Worm (Caenorhabditis elegans) whole organism, early embryonic: ENCODE results near the gene H04D03.2.

ENCODE experiments used
- B0310.2 ChIP-seq: sonication (generic microtip); optimal IDR thresholded peaks from 2 replicates; lab custom pipeline; 2016; ENCODE audit warnings: mild to moderate bottlenecking, missing genetic modification characterization, missing compliant biosample characterization
- F13C5.2 ChIP-seq: sonication (generic microtip); optimal IDR thresholded peaks from 2 replicates; lab custom pipeline; 2017; ENCODE audit warnings: mild to moderate bottlenecking, missing genetic modification characterization, inconsistent platforms, missing compliant biosample characterization
- ama-1 ChIP-seq: fragments of 150-350 bp; optimal IDR thresholded peaks from 2 replicates; lab custom pipeline; 2014
- ceh-13 ChIP-seq: fragments of 200-800 bp; sonication (Bioruptor generic); optimal IDR thresholded peaks from 2 replicates; lab custom pipeline; 2018; ENCODE audit warnings: mild to moderate bottlenecking, missing genetic modification characterization, missing compliant biosample characterization
- ceh-36 ChIP-seq: sonication (generic microtip); optimal IDR thresholded peaks from 2 replicates; lab custom pipeline; 2016; ENCODE audit warnings: missing genetic modification characterization, inconsistent platforms, missing compliant biosample characterization
- flt-1 ChIP-seq: fragments of 200-800 bp; sonication (Bioruptor generic); IDR thresholded peaks from 2 replicates; pipeline ENCODE4 v1.3.6; 2022; ENCODE audit warnings: missing genetic modification characterization, missing compliant biosample characterization
- hmg-4 ChIP-seq: fragments of 200-800 bp; sonication (Bioruptor generic); optimal IDR thresholded peaks from 2 replicates; lab custom pipeline; 2018; ENCODE audit warnings: mild to moderate bottlenecking, missing genetic modification characterization, missing compliant biosample characterization
- scrt-1 ChIP-seq: fragments of 200-800 bp; sonication (Bioruptor generic); IDR thresholded peaks from 2 replicates; pipeline ENCODE4 v1.3.6; 2022; ENCODE audit warnings: missing genetic modification characterization, missing compliant biosample characterization
- sea-1 ChIP-seq: fragments of 200-800 bp; sonication (Bioruptor generic); conservative IDR thresholded peaks from 2 replicates; pipeline ENCODE4 v1.3.6; 2022; ENCODE audit warnings: missing genetic modification characterization, missing compliant biosample characterization
- tbx-11 ChIP-seq: fragments of 200-800 bp; sonication (Bioruptor generic); IDR thresholded peaks from 2 replicates; pipeline ENCODE4 v1.3.6; 2022; ENCODE audit warnings: missing genetic modification characterization, missing compliant biosample characterization
- tbx-37 ChIP-seq: fragments of 200-800 bp; sonication (Bioruptor generic); conservative IDR thresholded peaks from 2 replicates; pipeline ENCODE4 v1.3.6; 2022; ENCODE audit warnings: missing genetic modification reagents, missing genetic modification characterization, missing compliant biosample characterization
- tra-4 ChIP-seq: sonication (generic microtip); optimal IDR thresholded peaks from 2 replicates; lab custom pipeline; 2017; ENCODE audit warnings: missing genetic modification characterization, missing compliant biosample characterization

The H04D03.2 gene

ce11 chrIII:10391628-10392027, 50.6 kb downstream of the H04D03.2 start, which contains the start of gene M03C11.9:
Gene M03C11.9, minus strand, starts transcription at chrIII:10391728.
- TF ChIP-seq scrt-1 (GFP tag; lab: Robert Waterston, UW) = no peak
- TF ChIP-seq flt-1 = no peak
- TF ChIP-seq ama-1 = no peak
- no peak for TF ChIP-seq ceh-13 (GFP tag; lab: Kevin White, UChicago)
- no peak for TF ChIP-seq tbx-37 (GFP tag; lab: Robert Waterston, UW)
- TF ChIP-seq F13C5.2 (tag; lab: Kevin White, UChicago) = no peak
- no peak for TF ChIP-seq hmg-4 (GFP tag; lab: Kevin White, UChicago)
- TF ChIP-seq tra-4 (tag; lab: Kevin White, UChicago) = no peak
- TF ChIP-seq ceh-36 (tag; lab: Kevin White, UChicago) = no peak
- TF ChIP-seq B0310.2 (tag; lab: Kevin White, UChicago) = no peak
- no peak for TF ChIP-seq sea-1 (GFP tag; lab: Robert Waterston, UW)

ce11 chrIII:10389608-10390007, 52.6 kb downstream of the H04D03.2 start:
- TF ChIP-seq tbx-11 (GFP tag; lab: Robert Waterston, UW) = no peak
